Worm (Caenorhabditis elegans) whole organism, L3 larva: ENCODE data around the gene alkb-7.

Source experiments
- R02D3.7 ChIP-seq: fragments of 150-350 bp; optimal IDR thresholded peaks from 2 replicates; lab custom pipeline; 2014; ENCODE audit warnings: missing biosample characterization, missing genetic modification characterization
- ZK546.5 ChIP-seq: sonication (generic microtip); optimal IDR thresholded peaks from 2 replicates; lab custom pipeline; 2017; ENCODE audit warnings: missing biosample characterization, missing genetic modification characterization
- ama-1 ChIP-seq: fragments of 150-350 bp; optimal IDR thresholded peaks from 2 replicates; lab custom pipeline; 2018
- ceh-16 ChIP-seq: sonication (generic microtip); optimal IDR thresholded peaks from 2 replicates; lab custom pipeline; 2017; ENCODE audit warnings: missing biosample characterization, missing genetic modification characterization
- daf-12 ChIP-seq: fragments of 150-350 bp; optimal IDR thresholded peaks from 2 replicates; lab custom pipeline; 2014; ENCODE audit warnings: missing biosample characterization, missing genetic modification reagents, missing genetic modification characterization
- egl-5 ChIP-seq: fragments of 150-350 bp; optimal IDR thresholded peaks from 2 replicates; lab custom pipeline; 2017; ENCODE audit warnings: missing biosample characterization, missing genetic modification reagents, missing genetic modification characterization, inconsistent platforms
- elt-1 ChIP-seq: fragments of 150-350 bp; optimal IDR thresholded peaks from 2 replicates; lab custom pipeline; 2014; ENCODE audit warnings: missing biosample characterization, missing genetic modification characterization
- elt-2 ChIP-seq: sonication (generic microtip); optimal IDR thresholded peaks from 2 replicates; lab custom pipeline; 2016; ENCODE audit warnings: missing genetic modification reagents, mild to moderate bottlenecking, missing genetic modification characterization, missing compliant biosample characterization
- fkh-10 ChIP-seq: sonication (generic microtip); optimal IDR thresholded peaks from 2 replicates; lab custom pipeline; 2017; ENCODE audit warnings: missing biosample characterization, missing genetic modification reagents, missing genetic modification characterization
- fkh-2 ChIP-seq: fragments of 150-350 bp; optimal IDR thresholded peaks from 2 replicates; lab custom pipeline; 2014; ENCODE audit warnings: missing biosample characterization, missing genetic modification reagents, missing genetic modification characterization
- fos-1 ChIP-seq: fragments of 150-350 bp; optimal IDR thresholded peaks from 2 replicates; lab custom pipeline; 2014; ENCODE audit warnings: missing biosample characterization, missing genetic modification characterization
- hmg-11 ChIP-seq: sonication (generic microtip); optimal IDR thresholded peaks from 2 replicates; lab custom pipeline; 2016; ENCODE audit warnings: missing genetic modification characterization, missing compliant biosample characterization
- jun-1 ChIP-seq: fragments of 150-350 bp; optimal IDR thresholded peaks from 2 replicates; lab custom pipeline; 2014; ENCODE audit warnings: missing biosample characterization, missing genetic modification reagents, missing genetic modification characterization
- lin-15B ChIP-seq: fragments of 150-350 bp; optimal IDR thresholded peaks from 2 replicates; lab custom pipeline; 2014; ENCODE audit warnings: missing biosample characterization, missing genetic modification characterization
- lin-39 ChIP-seq: fragments of 150-350 bp; optimal IDR thresholded peaks from 2 replicates; lab custom pipeline; 2018; ENCODE audit warnings: missing biosample characterization, missing genetic modification reagents, missing genetic modification characterization
- lsy-12 ChIP-seq: sonication (generic microtip); optimal IDR thresholded peaks from 2 replicates; lab custom pipeline; 2016; ENCODE audit warnings: mild to moderate bottlenecking, missing genetic modification characterization, missing compliant biosample characterization
- mml-1 ChIP-seq: fragments of 150-350 bp; sonication (generic microtip); optimal IDR thresholded peaks from 3 replicates; lab custom pipeline; 2014; ENCODE audit warnings: missing biosample characterization, missing genetic modification characterization
- nfya-1 ChIP-seq: sonication (generic microtip); optimal IDR thresholded peaks from 2 replicates; lab custom pipeline; 2017; ENCODE audit warnings: missing genetic modification characterization, mild to moderate bottlenecking, missing compliant biosample characterization, antibody characterized with exemption, moderate library complexity; ENCODE audit not compliant: insufficient read depth
- nhr-11 ChIP-seq: fragments of 150-350 bp; optimal IDR thresholded peaks from 2 replicates; lab custom pipeline; 2014; ENCODE audit warnings: missing biosample characterization, missing genetic modification characterization
- nhr-12 ChIP-seq: fragments of 150-350 bp; optimal IDR thresholded peaks from 2 replicates; lab custom pipeline; 2014; ENCODE audit warnings: missing biosample characterization, missing genetic modification characterization
- nhr-23 ChIP-seq: fragments of 150-350 bp; optimal IDR thresholded peaks from 2 replicates; lab custom pipeline; 2014; ENCODE audit warnings: missing biosample characterization, missing genetic modification reagents, missing genetic modification characterization
- nhr-25 ChIP-seq: sonication (generic microtip); optimal IDR thresholded peaks from 2 replicates; lab custom pipeline; 2017; ENCODE audit warnings: missing biosample characterization, missing genetic modification characterization
- nhr-28 ChIP-seq: fragments of 150-350 bp; optimal IDR thresholded peaks from 2 replicates; lab custom pipeline; 2014; ENCODE audit warnings: missing biosample characterization, missing genetic modification characterization
- nhr-43 ChIP-seq: sonication (generic microtip); optimal IDR thresholded peaks from 2 replicates; lab custom pipeline; 2016; ENCODE audit warnings: mild to moderate bottlenecking, missing genetic modification characterization, missing compliant biosample characterization; ENCODE audit not compliant: poor library complexity, severe bottlenecking
- nhr-76 ChIP-seq: fragments of 150-350 bp; sonication (generic microtip); optimal IDR thresholded peaks from 5 replicates; lab custom pipeline; 2014; ENCODE audit warnings: missing biosample characterization, missing genetic modification characterization
- pha-4 ChIP-seq: fragments of 150-350 bp; optimal IDR thresholded peaks from 2 replicates; lab custom pipeline; 2014; ENCODE audit warnings: missing biosample characterization, missing genetic modification reagents, missing genetic modification characterization
- pqm-1 ChIP-seq: fragments of 150-350 bp; optimal IDR thresholded peaks from 2 replicates; lab custom pipeline; 2017; ENCODE audit warnings: missing biosample characterization, missing genetic modification characterization, inconsistent platforms
- sea-2 ChIP-seq: fragments of 150-350 bp; sonication (generic microtip); optimal IDR thresholded peaks from 4 replicates; lab custom pipeline; 2014; ENCODE audit warnings: missing biosample characterization, missing genetic modification reagents, missing genetic modification characterization
- skn-1 ChIP-seq: fragments of 150-350 bp; optimal IDR thresholded peaks from 2 replicates; lab custom pipeline; 2014; ENCODE audit warnings: missing biosample characterization, missing genetic modification characterization
- snpc-4 ChIP-seq: fragments of 150-350 bp; optimal IDR thresholded peaks from 2 replicates; lab custom pipeline; 2014; ENCODE audit warnings: missing biosample characterization, missing genetic modification characterization
- tbx-2 ChIP-seq: sonication (generic microtip); optimal IDR thresholded peaks from 2 replicates; lab custom pipeline; 2016; ENCODE audit warnings: mild to moderate bottlenecking, missing genetic modification characterization, missing compliant biosample characterization
- unc-39 ChIP-seq: sonication (generic microtip); optimal IDR thresholded peaks from 4 replicates; lab custom pipeline; 2017; ENCODE audit warnings: missing biosample characterization, missing genetic modification characterization
- unc-62 ChIP-seq: fragments of 150-350 bp; sonication (generic microtip); optimal IDR thresholded peaks from 4 replicates; lab custom pipeline; 2014; ENCODE audit warnings: missing biosample characterization, missing genetic modification reagents, missing genetic modification characterization
- zag-1 ChIP-seq: fragments of 150-350 bp; optimal IDR thresholded peaks from 2 replicates; lab custom pipeline; 2014; ENCODE audit warnings: missing biosample characterization, missing genetic modification characterization
- ztf-4 ChIP-seq: fragments of 150-350 bp; optimal IDR thresholded peaks from 2 replicates; lab custom pipeline; 2014; ENCODE audit warnings: missing biosample characterization, missing genetic modification characterization

Gene alkb-7

ce11 chrII:12797211-12797794 lies 9.3 kb upstream of the alkb-7 start:
- TF ChIP-seq lsy-12 (tag; lab: Kevin White, UChicago) = no peak
- TF ChIP-seq elt-2 = peak; percentile 88
- TF ChIP-seq lin-15B (tag; lab: Kevin White, UChicago) = peak; percentile 8
- TF ChIP-seq jun-1 (tag; lab: Kevin White, UChicago) = peak; percentile 57
- TF ChIP-seq pha-4 = peak; percentile 54
- TF ChIP-seq nhr-43 (tag; lab: Kevin White, UChicago) = peak; percentile 16
- TF ChIP-seq pqm-1 = peak; percentile 94
- no peak for TF ChIP-seq lin-39 (tag; lab: Kevin White, UChicago)
- TF ChIP-seq ama-1 (lab: Kevin White, UChicago) = peak; percentile 78
- TF ChIP-seq nfya-1 = peak; percentile 6
- peak; percentile 34 for TF ChIP-seq fkh-10 (GFP tag; lab: Kevin White, UChicago)
- TF ChIP-seq mml-1 (tag; lab: Kevin White, UChicago) = no peak
- TF ChIP-seq hmg-11 (tag; lab: Kevin White, UChicago) = peak; percentile 9

DNA sequence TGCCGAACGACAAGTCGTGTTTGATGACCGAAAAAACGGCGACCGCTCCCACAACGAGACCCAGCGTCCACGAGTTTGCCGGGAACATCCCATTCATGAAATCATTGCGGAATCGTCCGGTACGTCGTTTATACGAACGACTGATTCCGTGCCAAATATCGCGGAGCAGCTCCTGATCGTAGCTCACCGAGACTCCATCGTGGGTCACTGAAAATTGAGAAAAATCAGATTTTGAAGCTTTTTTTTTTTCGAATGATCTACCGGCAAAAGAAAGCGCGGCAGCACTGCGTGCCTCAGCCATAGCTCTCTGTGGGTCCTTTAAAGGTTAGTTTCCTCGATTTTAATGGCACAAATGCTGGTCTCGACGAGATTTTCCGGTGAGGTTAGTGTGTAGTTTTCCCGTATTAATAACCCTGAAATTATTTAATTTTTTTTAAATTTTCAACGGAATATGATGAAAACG lies 8.1 kb upstream of the alkb-7 start, which contains the start of gene cpt-1:
TSS of gene cpt-1 (minus strand) at position 413 of the 463 bp plus-strand sequence.
- TF ChIP-seq nhr-11 (tag; lab: Kevin White, UChicago) (no peak), elt-2 (peak; percentile 36), ZK546.5 (no peak), elt-1 (tag; lab: Kevin White, UChicago) (no peak), daf-12 (tag; lab: Kevin White, UChicago) (no peak), unc-39 (no peak), egl-5 (tag; lab: Kevin White, UChicago) (no peak), nhr-28 (tag; lab: Kevin White, UChicago) (no peak), lsy-12 (tag; lab: Kevin White, UChicago) (no peak), skn-1 (tag; lab: Kevin White, UChicago) (no peak), nhr-43 (tag; lab: Kevin White, UChicago) (peak; percentile 23), R02D3.7 (tag; lab: Kevin White, UChicago) (no peak), ztf-4 (tag; lab: Kevin White, UChicago) (no peak), pqm-1 (no peak), unc-62 (GFP tag; lab: Kevin White, UChicago) (no peak), ama-1 (lab: Kevin White, UChicago) (peak; percentile 12), fos-1 (no peak), nhr-23 (tag; lab: Kevin White, UChicago) (no peak), lin-15B (tag; lab: Kevin White, UChicago) (no peak), zag-1 (no peak), nhr-76 (tag; lab: Kevin White, UChicago) (no peak), fkh-10 (GFP tag; lab: Kevin White, UChicago) (no peak)

DNA sequence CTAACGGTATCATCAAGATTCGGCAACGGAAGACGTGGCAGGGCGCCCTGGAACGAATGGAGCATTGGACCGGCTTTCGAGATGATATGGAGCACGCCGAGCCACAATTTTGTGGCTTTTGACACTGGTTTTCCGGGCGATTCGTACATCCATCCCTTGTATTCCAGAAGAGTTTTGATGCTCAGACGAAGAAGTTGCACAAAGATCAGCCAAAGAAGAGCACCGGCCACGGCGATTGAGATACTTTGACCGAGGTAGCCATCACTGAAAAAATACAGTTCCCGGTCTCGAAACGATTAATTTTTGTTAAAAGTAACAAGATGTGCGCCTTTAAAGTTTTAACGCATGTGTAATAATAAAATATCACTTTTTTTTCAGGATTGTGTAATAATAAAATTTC lies 7.2 kb upstream of the alkb-7 start:
- no peak for TF ChIP-seq ceh-16 (tag; lab: Kevin White, UChicago)
- TF ChIP-seq pqm-1 = no peak
- TF ChIP-seq ztf-4 (tag; lab: Kevin White, UChicago) = no peak
- TF ChIP-seq elt-2 = no peak
- no peak for TF ChIP-seq sea-2 (GFP tag; lab: Kevin White, UChicago)
- TF ChIP-seq fos-1 = no peak
- TF ChIP-seq tbx-2 = peak; percentile 3
- peak; percentile 37 for TF ChIP-seq nhr-43 (tag; lab: Kevin White, UChicago)
- no peak for TF ChIP-seq nhr-25
- TF ChIP-seq snpc-4 (tag; lab: Kevin White, UChicago) = no peak
- no peak for TF ChIP-seq daf-12 (tag; lab: Kevin White, UChicago)
- TF ChIP-seq ama-1 (lab: Kevin White, UChicago) = no peak
- TF ChIP-seq fkh-10 (GFP tag; lab: Kevin White, UChicago) = no peak
- TF ChIP-seq nhr-12 (tag; lab: Kevin White, UChicago) = no peak
- no peak for TF ChIP-seq fkh-2 (tag; lab: Kevin White, UChicago)
- no peak for TF ChIP-seq jun-1 (tag; lab: Kevin White, UChicago)
- TF ChIP-seq lsy-12 (tag; lab: Kevin White, UChicago) = peak; percentile 47
- no peak for TF ChIP-seq elt-1 (tag; lab: Kevin White, UChicago)

DNA sequence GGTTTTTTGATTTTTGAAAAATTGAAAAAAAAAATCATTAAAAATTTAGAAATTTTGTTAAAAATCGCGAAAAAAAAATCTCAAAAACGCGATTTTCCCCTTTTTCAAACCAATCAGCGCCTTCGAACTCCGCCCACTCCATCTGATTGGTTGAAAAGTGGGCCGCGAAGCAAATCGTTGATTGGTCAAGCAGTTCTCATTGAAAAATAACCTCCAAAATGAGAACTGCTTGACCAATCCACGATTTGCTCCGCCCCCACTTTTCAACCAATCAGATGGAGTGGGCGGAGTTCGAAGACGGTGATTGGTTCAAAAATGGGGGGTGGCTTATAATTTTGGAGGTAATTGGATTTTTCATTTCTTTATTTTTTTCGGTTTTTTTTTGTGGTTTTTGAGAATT lies 2.4 kb upstream of the alkb-7 start:
- no peak for TF ChIP-seq nhr-12 (tag; lab: Kevin White, UChicago)
- peak; percentile 98 for TF ChIP-seq nfya-1
